Worm (Caenorhabditis elegans) whole organism, L1 larva: ENCODE data around the gene ttr-59.

ENCODE experiments used
- elt-3 ChIP-seq, 6 experiments: fragments of 150-350 bp in 1 of 6; sonication (generic microtip); optimal IDR thresholded peaks; 2 replicates each; lab custom pipeline; 2017 to 2018; ENCODE audit warnings: missing biosample characterization in 6 of 6, missing genetic modification characterization in 6 of 6, inconsistent platforms in 1 of 6
- fos-1 ChIP-seq: fragments of 150-350 bp; optimal IDR thresholded peaks from 2 replicates; lab custom pipeline; 2014; ENCODE audit warnings: missing biosample characterization, missing genetic modification characterization
- mab-9 ChIP-seq: fragments of 200-800 bp; sonication (Bioruptor generic); IDR thresholded peaks from 2 replicates; pipeline ENCODE4 v1.3.6; 2022; ENCODE audit warnings: missing genetic modification reagents, missing genetic modification characterization, missing compliant biosample characterization
- nhr-76 ChIP-seq: sonication (generic microtip); optimal IDR thresholded peaks from 2 replicates; lab custom pipeline; 2017; ENCODE audit warnings: missing biosample characterization, missing genetic modification characterization
- ztf-11 ChIP-seq, 2 experiments: sonication (generic microtip); optimal IDR thresholded peaks; 2 replicates each; lab custom pipeline; 2016 to 2017; ENCODE audit warnings: missing genetic modification characterization in 2 of 2, missing biosample characterization in 1 of 2, missing compliant biosample characterization in 1 of 2

- TF ChIP-seq nhr-76 (tag; lab: Kevin White, UChicago), result no peak
- TF ChIP-seq mab-9, result no peak
- no peak for TF ChIP-seq ztf-11 (tag; optimal IDR thresholded peaks at IDR 0.05; lab: Kevin White, UChicago)
- no peak for TF ChIP-seq fos-1
- TF ChIP-seq elt-3 (tag; optimal IDR thresholded peaks at IDR 0.05; lab: Kevin White, UChicago), result peak in 3 of 6 experiments; percentile 14 to 65 (median 49)
Measured at ce11 chrX:7306434-7306833, 23.2 kb upstream of the ttr-59 start.
